Worm (Caenorhabditis elegans) whole organism, young adult: Measurements from ENCODE around the gene ant-1.3.

Experiments
- Y53F4B.3 ChIP-seq: fragments of 200-800 bp; sonication (Bioruptor generic); IDR thresholded peaks from 2 replicates; pipeline ENCODE4 v1.3.6; 2022; ENCODE audit warnings: missing genetic modification reagents, missing genetic modification characterization, missing compliant biosample characterization
- ama-1 ChIP-seq, 3 experiments: fragments of 150-350 bp in 1 of 3; sonication (generic microtip) in 2 of 3; optimal IDR thresholded peaks; 2 replicates each; lab custom pipeline; 2014 to 2018; ENCODE audit warnings: missing biosample characterization in 2 of 3, missing genetic modification characterization in 2 of 3, missing genetic modification reagents in 2 of 3
- dox-1 ChIP-seq: fragments of 200-800 bp; sonication (Bioruptor generic); IDR thresholded peaks from 2 replicates; pipeline ENCODE4 v1.3.6; 2022; ENCODE audit warnings: missing genetic modification reagents, missing genetic modification characterization, missing compliant biosample characterization
- dpl-1 ChIP-seq: fragments of 150-350 bp; optimal IDR thresholded peaks from 2 replicates; lab custom pipeline; 2014; ENCODE audit warnings: missing biosample characterization, missing genetic modification reagents, missing genetic modification characterization
- egl-18 ChIP-seq: fragments of 200-800 bp; sonication (Bioruptor generic); IDR thresholded peaks from 2 replicates; pipeline ENCODE4 v1.3.6; 2022; ENCODE audit warnings: missing genetic modification reagents, missing genetic modification characterization, missing compliant biosample characterization
- lin-26 ChIP-seq: fragments of 200-800 bp; sonication (Bioruptor generic); IDR thresholded peaks from 2 replicates; pipeline ENCODE4 v1.3.6; 2022; ENCODE audit warnings: missing genetic modification reagents, missing genetic modification characterization, missing compliant biosample characterization
- lin-35 ChIP-seq, 3 experiments: fragments of 150-350 bp in 2 of 3; sonication (generic microtip) in 1 of 3; optimal IDR thresholded peaks; 2 replicates each; lab custom pipeline; 2014 to 2018; ENCODE audit warnings: missing biosample characterization in 3 of 3, missing genetic modification characterization in 3 of 3, missing genetic modification reagents in 3 of 3
- nfya-1 ChIP-seq: sonication (generic microtip); optimal IDR thresholded peaks from 2 replicates; lab custom pipeline; 2017; ENCODE audit warnings: antibody characterized with exemption, missing compliant biosample characterization, missing genetic modification characterization, borderline replicate concordance; ENCODE audit not compliant: insufficient read depth
- nfyb-1 ChIP-seq: fragments of 200-800 bp; sonication (Bioruptor generic); IDR thresholded peaks from 2 replicates; pipeline ENCODE4 v1.3.6; 2022; ENCODE audit warnings: missing genetic modification reagents, missing genetic modification characterization, missing compliant biosample characterization
- pha-4 ChIP-seq: fragments of 150-350 bp; sonication (generic microtip); optimal IDR thresholded peaks from 2 replicates; lab custom pipeline; 2014; ENCODE audit warnings: missing biosample characterization, missing genetic modification reagents, missing genetic modification characterization
- repo-1 ChIP-seq: sonication (generic microtip); optimal IDR thresholded peaks from 2 replicates; lab custom pipeline; 2017; ENCODE audit warnings: mild to moderate bottlenecking, missing genetic modification characterization, missing compliant biosample characterization
- unc-130 ChIP-seq: sonication (generic microtip); optimal IDR thresholded peaks from 2 replicates; lab custom pipeline; 2016; ENCODE audit warnings: missing genetic modification reagents, missing genetic modification characterization, missing compliant biosample characterization

DNA sequence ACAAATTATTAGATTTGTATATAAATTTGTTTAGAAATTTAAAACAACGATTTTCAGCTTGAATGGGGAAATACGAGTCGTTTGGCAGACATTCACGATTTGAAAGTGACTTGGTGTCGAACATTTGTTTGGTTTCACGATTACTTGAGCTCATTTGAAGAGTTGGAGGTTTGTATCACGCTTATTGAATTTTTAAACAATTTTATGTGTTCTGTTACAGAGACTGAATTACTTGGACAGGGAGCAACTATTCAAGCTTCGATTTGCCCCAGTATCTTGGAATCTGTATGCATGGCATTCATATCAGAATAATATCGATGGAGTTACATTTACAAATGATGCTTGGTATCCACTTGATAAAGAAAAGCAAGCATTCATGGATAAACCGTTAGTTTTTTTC lies 18.1 kb upstream of the ant-1.3 start:
- TF ChIP-seq pha-4 (no peak), Y53F4B.3 (no peak), ama-1 (optimal IDR thresholded peaks at IDR 0.05; lab: Kevin White, UChicago) (no peak), ama-1 (GFP tag; optimal IDR thresholded peaks at IDR 0.05; lab: Kevin White, UChicago) (no peak), lin-35 (GFP tag; optimal IDR thresholded peaks at IDR 0.05; lab: Kevin White, UChicago) (no peak), repo-1 (tag; lab: Kevin White, UChicago) (no peak), egl-18 (GFP tag; lab: Robert Waterston, UW) (no peak), unc-130 (no peak), nfya-1 (no peak), dox-1 (GFP tag; lab: Robert Waterston, UW) (no peak), lin-26 (no peak), nfyb-1 (no peak), dpl-1 (GFP tag; lab: Kevin White, UChicago) (no peak)
